Worm (Caenorhabditis elegans): Measurements from ENCODE around the gene clec-223.
A peak's percentile ranks its signal among the peaks of the same experiment; 100 is the strongest.

Gene clec-223

DNA sequence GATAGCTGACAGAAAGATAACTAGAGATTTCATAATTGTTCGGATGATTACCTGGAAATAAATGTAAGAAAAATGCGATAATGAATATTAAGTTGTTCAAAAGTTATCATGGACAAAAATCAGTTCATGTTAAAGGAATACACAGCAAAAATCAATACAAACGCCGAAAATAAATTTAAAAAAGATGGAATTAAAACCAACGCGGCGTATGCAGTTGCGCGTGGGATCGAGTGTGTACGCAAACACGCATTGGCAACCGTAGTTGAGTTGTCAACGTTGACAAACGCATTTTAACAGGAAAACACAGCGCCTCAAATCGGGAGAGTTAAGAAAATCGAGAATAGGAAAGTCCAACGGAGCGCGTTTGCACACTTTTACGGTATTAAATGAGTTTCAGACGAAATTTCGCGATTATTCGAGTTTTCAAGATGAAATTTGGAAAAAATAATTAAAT, 54.0 kb downstream of the clec-223 start, which contains the start of gene tmed-10 (continued):
- TF ChIP-seq ces-1 (GFP tag; optimal IDR thresholded peaks at IDR 0.05), result no peak
- TF ChIP-seq gei-8 (GFP tag; optimal IDR thresholded peaks at IDR 0.05), result no peak
- 0 out of 2 replicates have a peak, but pooled peaks have one; percentile 51 for TF ChIP-seq pha-4 (GFP tag; IDR thresholded peaks at IDR 0.05)
- TF ChIP-seq pha-4 (tag; optimal IDR thresholded peaks at IDR 0.05), result peak; percentile 18
- TF ChIP-seq snpc-1.2 (GFP tag; IDR thresholded peaks at IDR 0.05), result peak; percentile 62
- peak; percentile 43 for TF ChIP-seq unc-130 (GFP tag; optimal IDR thresholded peaks at IDR 0.05)
- TF ChIP-seq hif-1 (tag; optimal IDR thresholded peaks at IDR 0.05), result peak in 1 of 2 experiments; percentile 12
- peak in 1 of 2 experiments; percentile 93 for TF ChIP-seq lsy-2 (tag; optimal IDR thresholded peaks at IDR 0.05)
- no peak for TF ChIP-seq aly-2 (tag; optimal IDR thresholded peaks at IDR 0.05)
- no peak for TF ChIP-seq daf-8 (GFP tag; IDR thresholded peaks at IDR 0.05)
- peak; percentile 77 for TF ChIP-seq mxl-3 (GFP tag; optimal IDR thresholded peaks at IDR 0.05)
- TF ChIP-seq dpl-1 (GFP tag; optimal IDR thresholded peaks at IDR 0.05), result peak; percentile 54
- peak; percentile 50 for TF ChIP-seq rbr-2 (tag; optimal IDR thresholded peaks at IDR 0.05)
- TF ChIP-seq tra-1 (GFP tag; IDR thresholded peaks at IDR 0.05), result 0 out of 2 replicates have a peak, but pooled peaks have one; percentile 18
- no peak for TF ChIP-seq pqm-1 (tag; optimal IDR thresholded peaks at IDR 0.05)
- no peak for TF ChIP-seq madf-5 (GFP tag; IDR thresholded peaks at IDR 0.05)
- no peak for TF ChIP-seq nhr-6 (tag; optimal IDR thresholded peaks at IDR 0.05)
- no peak for TF ChIP-seq unc-39 (tag; optimal IDR thresholded peaks at IDR 0.05)
- no peak for TF ChIP-seq daf-16 (GFP tag; optimal IDR thresholded peaks at IDR 0.05)
- no peak for TF ChIP-seq daf-16 (tag; optimal IDR thresholded peaks at IDR 0.05)
- peak; percentile 43 for TF ChIP-seq nhr-28 (tag; optimal IDR thresholded peaks at IDR 0.05)
- TF ChIP-seq spr-3 (GFP tag; optimal IDR thresholded peaks at IDR 0.05), result no peak
- TF ChIP-seq ceh-44 (GFP tag; IDR thresholded peaks at IDR 0.05), result peak; percentile 53; the same call in 1 of the 2 replicates
